Worm (Caenorhabditis elegans) whole organism, late embryonic: ENCODE measurements around the gene T24A6.1.

ENCODE experiments used
- C08G9.2 ChIP-seq: sonication (generic microtip); optimal IDR thresholded peaks from 2 replicates; lab custom pipeline; 2016; ENCODE audit warnings: mild to moderate bottlenecking, missing genetic modification characterization, moderate library complexity, missing compliant biosample characterization
- C38D4.7 ChIP-seq: fragments of 200-800 bp; sonication (Bioruptor generic); optimal IDR thresholded peaks from 2 replicates; lab custom pipeline; 2018; ENCODE audit warnings: mild to moderate bottlenecking, missing genetic modification characterization, moderate library complexity, missing compliant biosample characterization
- F13H6.1 ChIP-seq: sonication (generic microtip); optimal IDR thresholded peaks from 2 replicates; lab custom pipeline; 2016; ENCODE audit warnings: missing genetic modification characterization, missing compliant biosample characterization
- K09A11.1 ChIP-seq: sonication (generic microtip); optimal IDR thresholded peaks from 2 replicates; lab custom pipeline; 2017; ENCODE audit warnings: antibody characterized with exemption, mild to moderate bottlenecking, missing genetic modification characterization, missing compliant biosample characterization; ENCODE audit not compliant: insufficient read depth
- T23F11.4 ChIP-seq: fragments of 200-800 bp; sonication (Bioruptor generic); optimal IDR thresholded peaks from 2 replicates; lab custom pipeline; 2018; ENCODE audit warnings: mild to moderate bottlenecking, missing genetic modification characterization, missing compliant biosample characterization
- ahr-1 ChIP-seq: sonication (generic microtip); optimal IDR thresholded peaks from 2 replicates; lab custom pipeline; 2016; ENCODE audit warnings: missing genetic modification characterization, missing compliant biosample characterization
- ceh-14 ChIP-seq: sonication (generic microtip); optimal IDR thresholded peaks from 2 replicates; lab custom pipeline; 2016; ENCODE audit warnings: missing genotype, missing genetic modification characterization, missing compliant biosample characterization
- ceh-18 ChIP-seq: sonication (generic microtip); optimal IDR thresholded peaks from 2 replicates; lab custom pipeline; 2016; ENCODE audit warnings: missing genetic modification characterization, missing compliant biosample characterization
- ceh-2 ChIP-seq: sonication (generic microtip); optimal IDR thresholded peaks from 2 replicates; lab custom pipeline; 2016; ENCODE audit warnings: missing genotype, missing genetic modification characterization, missing compliant biosample characterization
- ceh-22 ChIP-seq: sonication (generic microtip); optimal IDR thresholded peaks from 2 replicates; lab custom pipeline; 2017; ENCODE audit warnings: missing biosample characterization, missing genetic modification characterization
- ceh-31 ChIP-seq: sonication (generic microtip); optimal IDR thresholded peaks from 2 replicates; lab custom pipeline; 2016; ENCODE audit warnings: missing genetic modification characterization, missing compliant biosample characterization
- ceh-34 ChIP-seq: sonication (generic microtip); optimal IDR thresholded peaks from 2 replicates; lab custom pipeline; 2016; ENCODE audit warnings: mild to moderate bottlenecking, missing genetic modification characterization, missing compliant biosample characterization
- ceh-48 ChIP-seq: sonication (generic microtip); optimal IDR thresholded peaks from 2 replicates; lab custom pipeline; 2016; ENCODE audit warnings: missing genetic modification characterization, inconsistent platforms, missing compliant biosample characterization
- ceh-6 ChIP-seq: fragments of 200-800 bp; sonication (Bioruptor generic); optimal IDR thresholded peaks from 2 replicates; lab custom pipeline; 2018; ENCODE audit warnings: mild to moderate bottlenecking, missing genetic modification characterization, missing compliant biosample characterization
- ceh-9 ChIP-seq: sonication (generic microtip); optimal IDR thresholded peaks from 2 replicates; lab custom pipeline; 2016; ENCODE audit warnings: mild to moderate bottlenecking, missing genetic modification characterization, inconsistent platforms, missing compliant biosample characterization
- che-1 ChIP-seq: sonication (generic microtip); optimal IDR thresholded peaks from 2 replicates; lab custom pipeline; 2016; ENCODE audit warnings: mild to moderate bottlenecking, missing genetic modification characterization, missing compliant biosample characterization
- dmd-4 ChIP-seq: sonication (generic microtip); optimal IDR thresholded peaks from 2 replicates; lab custom pipeline; 2016; ENCODE audit warnings: borderline replicate concordance, missing genetic modification characterization, missing compliant biosample characterization
- dve-1 ChIP-seq: sonication (generic microtip); optimal IDR thresholded peaks from 2 replicates; lab custom pipeline; 2017; ENCODE audit warnings: antibody characterized with exemption, mild to moderate bottlenecking, missing genetic modification characterization, missing compliant biosample characterization
- ets-4 ChIP-seq: sonication (generic microtip); optimal IDR thresholded peaks from 2 replicates; lab custom pipeline; 2016; ENCODE audit warnings: missing genetic modification characterization, missing compliant biosample characterization
- fax-1 ChIP-seq: sonication (generic microtip); optimal IDR thresholded peaks from 2 replicates; lab custom pipeline; 2016; ENCODE audit warnings: missing genotype, missing genetic modification characterization, missing compliant biosample characterization
- fkh-10 ChIP-seq: fragments of 150-350 bp; optimal IDR thresholded peaks from 2 replicates; lab custom pipeline; 2014; ENCODE audit warnings: missing biosample characterization, missing genetic modification reagents, missing genetic modification characterization
- fkh-6 ChIP-seq: sonication (generic microtip); optimal IDR thresholded peaks from 2 replicates; lab custom pipeline; 2016; ENCODE audit warnings: missing genetic modification characterization, missing compliant biosample characterization
- gmeb-2 ChIP-seq: sonication (generic microtip); optimal IDR thresholded peaks from 2 replicates; lab custom pipeline; 2016; ENCODE audit warnings: missing genetic modification characterization, inconsistent platforms, missing compliant biosample characterization
- hlh-13 ChIP-seq: fragments of 200-800 bp; sonication (Bioruptor generic); optimal IDR thresholded peaks from 2 replicates; lab custom pipeline; 2018; ENCODE audit warnings: mild to moderate bottlenecking, missing genetic modification characterization, missing compliant biosample characterization
- hlh-15 ChIP-seq: sonication (generic microtip); optimal IDR thresholded peaks from 2 replicates; lab custom pipeline; 2016; ENCODE audit warnings: missing genetic modification characterization, missing compliant biosample characterization
- hlh-6 ChIP-seq: sonication (generic microtip); optimal IDR thresholded peaks from 2 replicates; lab custom pipeline; 2016; ENCODE audit warnings: missing genotype, missing genetic modification characterization, missing compliant biosample characterization
- lim-6 ChIP-seq: sonication (generic microtip); optimal IDR thresholded peaks from 2 replicates; lab custom pipeline; 2016; ENCODE audit warnings: missing genetic modification characterization, missing compliant biosample characterization
- lin-11 ChIP-seq: fragments of 200-800 bp; sonication (Bioruptor generic); optimal IDR thresholded peaks from 2 replicates; lab custom pipeline; 2018; ENCODE audit warnings: mild to moderate bottlenecking, missing genetic modification characterization, missing compliant biosample characterization
- madf-2 ChIP-seq: sonication (generic microtip); optimal IDR thresholded peaks from 2 replicates; lab custom pipeline; 2017; ENCODE audit warnings: missing genetic modification characterization, missing compliant biosample characterization
- nfya-1 ChIP-seq: sonication (generic microtip); optimal IDR thresholded peaks from 2 replicates; lab custom pipeline; 2017; ENCODE audit warnings: missing genetic modification characterization, mild to moderate bottlenecking, missing compliant biosample characterization, antibody characterized with exemption, moderate library complexity
- nhr-11 ChIP-seq: fragments of 150-350 bp; optimal IDR thresholded peaks from 2 replicates; lab custom pipeline; 2014; ENCODE audit warnings: missing biosample characterization, missing genetic modification characterization
- nhr-232 ChIP-seq: sonication (generic microtip); optimal IDR thresholded peaks from 2 replicates; lab custom pipeline; 2016; ENCODE audit warnings: missing genetic modification characterization, missing compliant biosample characterization
- odd-2 ChIP-seq: sonication (generic microtip); optimal IDR thresholded peaks from 2 replicates; lab custom pipeline; 2017; ENCODE audit warnings: antibody characterized with exemption, mild to moderate bottlenecking, missing genetic modification characterization, missing compliant biosample characterization
- pag-3 ChIP-seq: sonication (generic microtip); optimal IDR thresholded peaks from 2 replicates; lab custom pipeline; 2016; ENCODE audit warnings: missing compliant biosample characterization, missing genetic modification characterization, borderline replicate concordance
- pha-2 ChIP-seq: sonication (generic microtip); optimal IDR thresholded peaks from 2 replicates; lab custom pipeline; 2017; ENCODE audit warnings: mild to moderate bottlenecking, missing genetic modification characterization, missing compliant biosample characterization
- pha-4 ChIP-seq: fragments of 150-350 bp; optimal IDR thresholded peaks from 2 replicates; lab custom pipeline; 2018; ENCODE audit warnings: missing biosample characterization, missing genetic modification reagents, missing genetic modification characterization
- pqm-1 ChIP-seq: sonication (generic microtip); optimal IDR thresholded peaks from 2 replicates; lab custom pipeline; 2016; ENCODE audit warnings: missing genetic modification characterization, missing compliant biosample characterization
- pros-1 ChIP-seq: fragments of 150-350 bp; optimal IDR thresholded peaks from 2 replicates; lab custom pipeline; 2014; ENCODE audit warnings: missing biosample characterization, missing genetic modification reagents, missing genetic modification characterization
- rnt-1 ChIP-seq: sonication (generic microtip); optimal IDR thresholded peaks from 2 replicates; lab custom pipeline; 2016; ENCODE audit warnings: missing genetic modification characterization, missing compliant biosample characterization
- tbx-2 ChIP-seq: sonication (generic microtip); optimal IDR thresholded peaks from 2 replicates; lab custom pipeline; 2016; ENCODE audit warnings: missing genetic modification characterization, missing compliant biosample characterization
- tbx-7 ChIP-seq: sonication (generic microtip); optimal IDR thresholded peaks from 2 replicates; lab custom pipeline; 2016; ENCODE audit warnings: missing genotype, missing genetic modification characterization, missing compliant biosample characterization
- ttx-3 ChIP-seq: sonication (generic microtip); optimal IDR thresholded peaks from 2 replicates; lab custom pipeline; 2016; ENCODE audit warnings: missing genetic modification reagents, missing genetic modification characterization, missing compliant biosample characterization
- unc-42 ChIP-seq: sonication (generic microtip); optimal IDR thresholded peaks from 2 replicates; lab custom pipeline; 2016; ENCODE audit warnings: missing genotype, missing genetic modification characterization, missing compliant biosample characterization
- zip-5 ChIP-seq: sonication (generic microtip); optimal IDR thresholded peaks from 2 replicates; lab custom pipeline; 2016; ENCODE audit warnings: missing genetic modification characterization, missing compliant biosample characterization

T24A6.1 gene

ce11 chrV:3583622-3584021 lies 24.8 kb downstream of the T24A6.1 start:
- TF ChIP-seq ceh-48 (tag; lab: Kevin White, UChicago) (no peak), gmeb-2 (tag; lab: Kevin White, UChicago) (no peak), fax-1 (tag; lab: Kevin White, UChicago) (no peak), unc-42 (tag; lab: Kevin White, UChicago) (no peak), ceh-22 (tag; lab: Kevin White, UChicago) (no peak), ceh-2 (no peak), lim-6 (tag; lab: Kevin White, UChicago) (no peak), ceh-14 (tag; lab: Kevin White, UChicago) (no peak), che-1 (tag; lab: Kevin White, UChicago) (no peak), hlh-6 (tag; lab: Kevin White, UChicago) (no peak), zip-5 (no peak)
- TF ChIP-seq, all 69 proteins: peak for 0

DNA sequence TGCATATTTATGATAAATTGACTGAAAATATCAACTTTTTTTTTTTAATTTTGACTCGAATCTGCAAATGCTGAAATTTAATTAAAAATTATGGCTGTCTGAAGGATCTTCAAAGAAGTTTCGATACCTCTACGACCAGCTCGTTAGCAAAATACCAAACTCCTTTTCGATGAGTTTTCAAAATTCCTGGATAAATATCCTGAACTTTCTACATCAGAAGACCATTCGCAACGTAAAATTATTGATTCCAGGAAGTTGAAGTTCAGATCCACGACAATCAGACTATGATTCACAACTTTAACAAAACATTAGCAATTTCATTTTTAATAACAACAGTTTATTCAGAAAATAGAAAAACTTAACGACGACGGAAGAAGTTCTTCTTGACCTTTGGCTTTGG lies 26.2 kb downstream of the T24A6.1 start:
- no peak for TF ChIP-seq gmeb-2 (tag; lab: Kevin White, UChicago)
- no peak for TF ChIP-seq pha-2 (tag; lab: Kevin White, UChicago)
- no peak for TF ChIP-seq hlh-6 (tag; lab: Kevin White, UChicago)
- no peak for TF ChIP-seq pqm-1 (tag; lab: Kevin White, UChicago)
- TF ChIP-seq nhr-11 (tag; lab: Kevin White, UChicago): no peak
- TF ChIP-seq fkh-10: no peak
- no peak for TF ChIP-seq fax-1 (tag; lab: Kevin White, UChicago)
- no peak for TF ChIP-seq pha-4 (tag; lab: Kevin White, UChicago)
- TF ChIP-seq ceh-18 (tag; lab: Kevin White, UChicago): no peak
- no peak for TF ChIP-seq odd-2
- TF ChIP-seq ets-4 (tag; lab: Kevin White, UChicago): no peak
- no peak for TF ChIP-seq C38D4.7 (GFP tag; lab: Kevin White, UChicago)
- TF ChIP-seq fkh-6 (tag; lab: Kevin White, UChicago): no peak
- no peak for TF ChIP-seq hlh-13 (GFP tag; lab: Kevin White, UChicago)
- no peak for TF ChIP-seq pros-1 (tag; lab: Kevin White, UChicago)
- no peak for TF ChIP-seq lim-6 (tag; lab: Kevin White, UChicago)
- TF ChIP-seq madf-2 (tag; lab: Kevin White, UChicago): no peak
- TF ChIP-seq tbx-7 (tag; lab: Kevin White, UChicago): no peak

ce11 chrV:3586014-3586689 lies 27.3 kb downstream of the T24A6.1 start, which contains the start of the genes rpl-11.1 and T22F3.2:
Gene rpl-11.1 (minus strand): TSS chrV:3586064.
Gene T22F3.2 (plus strand): TSS chrV:3586639.
- TF ChIP-seq hlh-6 (tag; lab: Kevin White, UChicago) (no peak), ahr-1 (tag; lab: Kevin White, UChicago) (no peak), pha-4 (tag; lab: Kevin White, UChicago) (no peak), T23F11.4 (GFP tag; lab: Kevin White, UChicago) (no peak), nfya-1 (tag; lab: Kevin White, UChicago) (peak; percentile 14)

DNA sequence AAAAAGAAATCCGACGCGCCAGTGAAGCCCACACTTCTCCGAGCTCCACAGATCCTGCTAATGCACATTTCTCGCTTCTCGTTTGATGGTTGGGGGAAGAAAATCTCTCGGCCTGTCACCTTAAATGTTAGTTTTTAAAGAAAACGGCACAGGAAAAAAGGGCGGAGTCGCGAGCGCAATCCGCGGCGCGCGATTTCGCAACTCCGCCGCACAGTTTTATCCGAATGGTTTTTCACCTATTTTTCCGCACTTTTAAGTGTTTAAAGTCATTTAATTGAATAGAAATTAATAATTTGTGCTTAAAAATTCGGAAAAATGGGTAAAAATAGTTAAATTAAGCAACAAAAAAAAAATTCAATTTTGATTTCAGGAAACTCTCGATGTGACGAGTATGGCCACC lies 28.8 kb downstream of the T24A6.1 start:
- TF ChIP-seq tbx-2 (peak; percentile 74), dmd-4 (tag; lab: Kevin White, UChicago) (peak; percentile 45), ceh-31 (peak; percentile 62), lin-11 (tag; lab: Kevin White, UChicago) (peak; percentile 50), dve-1 (tag; lab: Kevin White, UChicago) (no peak), hlh-15 (tag; lab: Kevin White, UChicago) (peak; percentile 31), ceh-6 (peak; percentile 39), gmeb-2 (tag; lab: Kevin White, UChicago) (peak; percentile 40), pag-3 (tag; lab: Kevin White, UChicago) (no peak), fax-1 (tag; lab: Kevin White, UChicago) (peak; percentile 20), F13H6.1 (tag; lab: Kevin White, UChicago) (peak; percentile 46), ceh-34 (peak; percentile 74), K09A11.1 (tag; lab: Kevin White, UChicago) (peak; percentile 54), nhr-232 (peak; percentile 56), ceh-48 (tag; lab: Kevin White, UChicago) (peak; percentile 34), ceh-2 (peak; percentile 39), rnt-1 (tag; lab: Kevin White, UChicago) (no peak), ceh-14 (tag; lab: Kevin White, UChicago) (peak; percentile 9), ceh-9 (tag; lab: Kevin White, UChicago) (no peak), zip-5 (peak; percentile 16), nhr-11 (tag; lab: Kevin White, UChicago) (no peak), C08G9.2 (no peak), ceh-22 (tag; lab: Kevin White, UChicago) (no peak), T23F11.4 (GFP tag; lab: Kevin White, UChicago) (no peak), C38D4.7 (GFP tag; lab: Kevin White, UChicago) (peak; percentile 54), ttx-3 (tag; lab: Kevin White, UChicago) (peak; percentile 64)
